Fruit fly (Drosophila melanogaster) whole organism, pupa: ENCODE measurements around the gene tHMG1.

Experiments
- CG10348 ChIP-seq: fragments of 200-800 bp; sonication (Bioruptor generic); IDR thresholded peaks from 2 replicates; pipeline ENCODE4 v1.3.6; 2022; ENCODE audit warnings: missing biosample characterization, missing genetic modification characterization
- CG12605 ChIP-seq: fragments of 200-800 bp; sonication (Bioruptor generic); IDR thresholded peaks from 2 replicates; pipeline ENCODE4 v1.3.6; 2022; ENCODE audit warnings: missing biosample characterization, missing genetic modification characterization
- CG13204 ChIP-seq: fragments of 200-800 bp; sonication (Bioruptor generic); optimal IDR thresholded peaks from 2 replicates; lab custom pipeline; 2018; ENCODE audit warnings: missing biosample characterization, mild to moderate bottlenecking, missing genetic modification characterization, moderate library complexity
- CG14655 ChIP-seq: fragments of 200-800 bp; sonication (Bioruptor generic); optimal IDR thresholded peaks from 3 replicates; lab custom pipeline; 2017; ENCODE audit warnings: mild to moderate bottlenecking, missing biosample characterization, missing genetic modification reagents, missing genetic modification characterization
- CG15710 ChIP-seq: fragments of 200-800 bp; sonication (Bioruptor generic); optimal IDR thresholded peaks from 2 replicates; lab custom pipeline; 2018; ENCODE audit warnings: missing biosample characterization, mild to moderate bottlenecking, missing genetic modification characterization, moderate library complexity
- CG17806 ChIP-seq: fragments of 200-800 bp; sonication (Bioruptor generic); optimal IDR thresholded peaks from 2 replicates; lab custom pipeline; 2018; ENCODE audit warnings: missing biosample characterization, mild to moderate bottlenecking, missing genetic modification characterization, moderate library complexity
- CG32121 ChIP-seq: fragments of 200-800 bp; sonication (Bioruptor generic); IDR thresholded peaks from 2 replicates; pipeline ENCODE4 v1.3.6; 2022; ENCODE audit warnings: missing biosample characterization, missing genetic modification characterization
- CG34367 ChIP-seq: fragments of 200-800 bp; sonication (Bioruptor generic); optimal IDR thresholded peaks from 2 replicates; lab custom pipeline; 2018; ENCODE audit warnings: missing biosample characterization, mild to moderate bottlenecking, missing genetic modification characterization
- CG4496 ChIP-seq: fragments of 200-800 bp; sonication (Bioruptor generic); IDR thresholded peaks from 3 replicates; pipeline ENCODE4 v1.3.6; 2022; ENCODE audit warnings: missing biosample characterization, missing genetic modification characterization
- CG8159 ChIP-seq: fragments of 200-800 bp; sonication (Bioruptor generic); optimal IDR thresholded peaks from 3 replicates; lab custom pipeline; 2018; ENCODE audit warnings: missing biosample characterization, mild to moderate bottlenecking, missing genetic modification characterization, moderate library complexity
- CG8301 ChIP-seq: fragments of 200-800 bp; sonication (Bioruptor generic); optimal IDR thresholded peaks from 2 replicates; lab custom pipeline; 2018; ENCODE audit warnings: missing biosample characterization, mild to moderate bottlenecking, missing genetic modification characterization
- CG9948 ChIP-seq: fragments of 200-800 bp; sonication (Bioruptor generic); optimal IDR thresholded peaks from 2 replicates; lab custom pipeline; 2018; ENCODE audit warnings: missing biosample characterization, mild to moderate bottlenecking, missing genetic modification characterization, moderate library complexity
- D1 ChIP-seq: fragments of 200-800 bp; sonication (Bioruptor generic); optimal IDR thresholded peaks from 2 replicates; lab custom pipeline; 2018; ENCODE audit warnings: missing biosample characterization, mild to moderate bottlenecking, missing genetic modification characterization, moderate library complexity
- EcR ChIP-seq: fragments of 200-800 bp; sonication (Bioruptor generic); optimal IDR thresholded peaks from 3 replicates; lab custom pipeline; 2019; ENCODE audit warnings: missing biosample characterization, missing genetic modification characterization, mild to moderate bottlenecking, moderate library complexity, missing genetic modification reagents
- Ets98B ChIP-seq: fragments of 200-800 bp; sonication (Bioruptor generic); IDR thresholded peaks from 2 replicates; pipeline ENCODE4 v1.3.6; 2022; ENCODE audit warnings: missing biosample characterization, missing genetic modification characterization
- Pif1A ChIP-seq: fragments of 200-800 bp; sonication (Bioruptor generic); optimal IDR thresholded peaks from 3 replicates; lab custom pipeline; 2016; ENCODE audit warnings: missing biosample characterization, missing genetic modification characterization
- Pif1B ChIP-seq: fragments of 200-800 bp; sonication (Bioruptor generic); optimal IDR thresholded peaks from 3 replicates; lab custom pipeline; 2016; ENCODE audit warnings: missing biosample characterization, missing genetic modification characterization
- Snoo ChIP-seq: fragments of 200-800 bp; sonication (Bioruptor generic); optimal IDR thresholded peaks from 3 replicates; lab custom pipeline; 2017; ENCODE audit warnings: missing biosample characterization, mild to moderate bottlenecking, missing genetic modification characterization, inconsistent platforms
- fd96Ca ChIP-seq: fragments of 200-800 bp; sonication (Bioruptor generic); IDR thresholded peaks from 3 replicates; pipeline ENCODE4 v1.3.6; 2022; ENCODE audit warnings: missing biosample characterization, missing genetic modification characterization
- gl ChIP-seq: fragments of 200-800 bp; sonication (Bioruptor generic); optimal IDR thresholded peaks from 2 replicates; lab custom pipeline; 2018; ENCODE audit warnings: missing biosample characterization, mild to moderate bottlenecking, missing genetic modification characterization
- rn ChIP-seq: fragments of 200-800 bp; sonication (Bioruptor generic); IDR thresholded peaks from 2 replicates; pipeline ENCODE4 v1.3.6; 2022; ENCODE audit warnings: missing biosample characterization, missing genetic modification characterization

Gene tHMG1

dm6 chr3R:22454397-22455334 is 37.0 kb upstream of the tHMG1 start:
- TF ChIP-seq CG15710 (no peak), rn (GFP tag; lab: Robert Waterston, UW) (no peak), CG14655 (GFP tag; lab: Kevin White, UChicago) (no peak), Snoo (tag; lab: Kevin White, UChicago) (no peak), CG8301 (no peak)
- TF ChIP-seq, all 21 proteins: peak for 0

- TF ChIP-seq rn (GFP tag; lab: Robert Waterston, UW) (no peak), D1 (tag; lab: Kevin White, UChicago) (no peak), CG10348 (GFP tag; lab: Robert Waterston, UW) (no peak), CG12605 (GFP tag; lab: Robert Waterston, UW) (no peak), Ets98B (GFP tag; lab: Robert Waterston, UW) (no peak), CG17806 (peak; percentile 14), fd96Ca (GFP tag; lab: Robert Waterston, UW) (0 out of 3 replicates have a peak, but pooled peaks have one; percentile 16), gl (no peak), EcR (GFP tag; lab: Kevin White, UChicago) (no peak), CG32121 (GFP tag; lab: Robert Waterston, UW) (no peak), Pif1A (no peak), Pif1B (GFP tag; lab: Kevin White, UChicago) (peak; percentile 17), CG4496 (GFP tag; lab: Robert Waterston, UW) (no peak), CG8301 (peak; percentile 41), Snoo (tag; lab: Kevin White, UChicago) (no peak), CG8159 (tag; lab: Kevin White, UChicago) (peak; percentile 71), CG34367 (peak; percentile 16), CG13204 (no peak), CG9948 (tag; lab: Kevin White, UChicago) (peak; percentile 50), CG15710 (peak; percentile 39), CG14655 (GFP tag; lab: Kevin White, UChicago) (no peak)
Observed at dm6 chr3R:22455335-22455985, 36.2 kb upstream of the tHMG1 start.

DNA sequence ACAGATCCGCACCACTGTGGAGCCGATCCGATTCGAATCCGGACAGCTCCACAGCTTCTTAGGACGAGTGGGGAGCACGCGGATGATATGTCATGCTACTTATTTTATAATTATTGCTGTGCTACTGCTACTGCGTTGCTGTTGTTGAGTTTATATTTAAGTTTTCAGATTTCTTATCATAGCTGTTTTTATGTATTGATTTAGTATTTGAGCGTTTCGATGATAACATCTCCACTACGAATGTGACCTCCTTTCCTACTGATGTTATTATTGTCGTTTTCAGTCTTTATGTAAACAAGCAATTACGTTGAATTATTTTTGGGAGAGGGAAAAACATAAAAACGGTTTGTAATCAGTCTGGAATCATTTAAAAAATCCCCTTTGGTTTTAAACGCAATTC is 35.6 kb upstream of the tHMG1 start:
- TF ChIP-seq CG34367: no peak
- TF ChIP-seq CG8159 (tag; lab: Kevin White, UChicago): no peak
- TF ChIP-seq CG10348 (GFP tag; lab: Robert Waterston, UW): no peak
- no peak for TF ChIP-seq CG12605 (GFP tag; lab: Robert Waterston, UW)
- no peak for TF ChIP-seq CG13204
- no peak for TF ChIP-seq fd96Ca (GFP tag; lab: Robert Waterston, UW)
- TF ChIP-seq gl: no peak
- no peak for TF ChIP-seq CG14655 (GFP tag; lab: Kevin White, UChicago)
- TF ChIP-seq Pif1B (GFP tag; lab: Kevin White, UChicago): no peak

DNA sequence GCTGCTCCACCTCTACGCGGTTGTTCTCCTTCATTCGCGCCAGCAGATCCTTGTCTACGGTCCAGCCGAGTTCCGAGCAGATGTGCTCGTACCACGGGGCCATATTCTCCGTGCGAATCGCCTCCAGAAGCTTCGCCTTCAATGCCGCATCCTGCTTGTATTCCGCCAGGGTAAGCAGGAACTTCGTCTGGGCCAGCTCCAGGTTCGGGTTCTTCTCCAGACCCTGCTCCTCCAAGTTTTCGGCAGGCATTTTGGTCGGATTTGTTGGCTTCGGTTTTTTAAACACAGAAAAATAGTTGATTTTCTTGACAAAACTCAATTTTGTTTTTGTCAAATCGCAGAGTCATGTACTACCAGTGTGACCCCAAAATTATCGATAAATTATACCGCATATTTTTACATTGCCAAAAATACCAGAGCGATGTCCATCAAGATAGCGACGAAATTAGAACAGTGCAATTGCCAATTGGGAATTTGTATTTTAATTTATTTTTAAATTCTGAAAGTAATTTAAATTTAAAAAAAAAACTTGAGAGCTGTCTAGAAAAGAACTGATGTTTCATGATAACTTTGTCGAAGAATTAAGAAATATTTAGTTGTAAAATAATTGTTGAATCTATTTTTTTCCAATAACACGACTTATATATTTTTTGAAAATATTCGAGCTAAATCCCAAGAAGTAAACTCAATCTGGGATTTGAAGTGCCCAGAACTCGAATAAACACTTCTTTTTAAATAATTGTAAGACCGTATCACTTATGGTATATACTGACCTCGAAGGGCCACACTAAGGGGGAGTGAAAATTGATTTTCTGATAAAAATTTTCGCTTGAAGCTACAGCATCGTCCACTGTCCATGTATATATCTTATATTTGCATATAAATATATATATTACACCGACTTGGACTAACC is 29.7 kb upstream of the tHMG1 start, which contains the start of the genes Rpn7 and AP-2mu:
Gene Rpn7 (minus strand): TSS at position 382 of the 913 bp plus-strand sequence.
Gene AP-2mu (plus strand): TSS at position 783 of the 913 bp plus-strand sequence.
- TF ChIP-seq CG9948 (tag; lab: Kevin White, UChicago): no peak

DNA sequence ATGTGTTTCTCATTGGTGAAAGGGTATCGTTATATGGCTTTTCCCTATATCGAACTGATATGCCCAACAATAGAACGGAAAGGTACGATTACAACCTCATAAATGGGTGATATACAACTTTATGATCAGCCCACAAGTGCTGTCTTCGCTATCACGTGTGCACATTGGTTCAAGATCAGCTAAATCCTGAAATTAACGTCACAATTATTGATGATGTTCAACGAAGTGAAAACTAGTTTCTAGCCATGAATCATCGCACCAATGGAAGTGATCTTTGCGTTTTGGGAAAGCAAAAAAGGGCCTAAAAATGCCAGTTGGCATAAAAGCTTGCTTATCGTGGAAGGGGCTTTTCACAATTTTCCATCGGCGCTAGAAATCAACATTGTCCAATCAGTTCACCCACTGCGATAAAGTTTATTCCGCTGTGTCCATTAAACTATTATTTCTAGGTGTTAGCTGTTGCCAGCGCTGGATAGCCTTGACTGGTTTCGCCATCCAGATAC is 27.0 kb upstream of the tHMG1 start, which contains the start of gene CG7054:
Gene CG7054 (plus strand): TSS at position 375 of the 503 bp plus-strand sequence.
- TF ChIP-seq CG4496 (GFP tag; lab: Robert Waterston, UW): 0 out of 3 replicates have a peak, but pooled peaks have one; percentile 16
- TF ChIP-seq EcR (GFP tag; lab: Kevin White, UChicago): no peak
- peak; percentile 9; the same call in 1 of the 2 replicates for TF ChIP-seq Ets98B (GFP tag; lab: Robert Waterston, UW)
- no peak for TF ChIP-seq CG15710
- no peak for TF ChIP-seq rn (GFP tag; lab: Robert Waterston, UW)

DNA sequence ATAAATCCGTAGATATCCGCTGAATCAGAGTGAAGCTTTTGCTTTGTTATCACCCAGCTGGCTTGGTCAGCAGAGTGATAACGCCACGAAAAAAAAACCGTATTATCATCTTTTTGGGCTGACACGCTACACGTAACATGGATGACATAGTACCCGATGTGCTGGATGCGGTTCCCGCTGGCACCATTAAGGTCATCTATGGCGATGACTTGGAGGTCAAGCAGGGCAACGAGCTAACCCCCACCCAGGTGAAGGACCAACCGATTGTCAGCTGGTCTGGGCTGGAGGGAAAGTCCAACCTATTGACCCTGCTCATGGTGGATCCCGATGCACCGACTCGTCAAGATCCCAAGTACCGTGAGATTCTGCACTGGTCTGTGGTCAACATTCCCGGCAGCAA is 26.5 kb upstream of the tHMG1 start:
- TF ChIP-seq CG4496 (GFP tag; lab: Robert Waterston, UW) (no peak), gl (no peak), CG12605 (GFP tag; lab: Robert Waterston, UW) (no peak), rn (GFP tag; lab: Robert Waterston, UW) (no peak), CG8301 (no peak), Snoo (tag; lab: Kevin White, UChicago) (no peak), CG10348 (GFP tag; lab: Robert Waterston, UW) (no peak), CG9948 (tag; lab: Kevin White, UChicago) (no peak), CG17806 (no peak), EcR (GFP tag; lab: Kevin White, UChicago) (no peak), CG32121 (GFP tag; lab: Robert Waterston, UW) (no peak), CG14655 (GFP tag; lab: Kevin White, UChicago) (no peak), D1 (tag; lab: Kevin White, UChicago) (no peak), fd96Ca (GFP tag; lab: Robert Waterston, UW) (no peak), CG15710 (no peak), Pif1A (no peak), Pif1B (GFP tag; lab: Kevin White, UChicago) (no peak)
